Fruit fly (Drosophila melanogaster) whole organism, embryonic: ENCODE results near the gene CG14740.
A peak's percentile ranks its signal among the peaks of the same experiment; 100 is the strongest.

Experiments used
- Abd-B ChIP-seq: fragments of 200-800 bp; sonication (Bioruptor generic); optimal IDR thresholded peaks from 2 replicates; lab custom pipeline; 2018; ENCODE audit warnings: missing biosample characterization, mild to moderate bottlenecking, missing genetic modification characterization, moderate library complexity
- CG10565 ChIP-seq: fragments of 200-800 bp; sonication (Bioruptor generic); optimal IDR thresholded peaks from 3 replicates; lab custom pipeline; 2016; ENCODE audit warnings: missing biosample characterization, mild to moderate bottlenecking, missing genetic modification characterization
- CG10979 ChIP-seq: fragments of 200-800 bp; sonication (Bioruptor generic); optimal IDR thresholded peaks from 2 replicates; lab custom pipeline; 2018; ENCODE audit warnings: missing biosample characterization, mild to moderate bottlenecking, missing genetic modification characterization, moderate library complexity
- CG11504 ChIP-seq: fragments of 200-800 bp; sonication (Bioruptor generic); optimal IDR thresholded peaks from 3 replicates; lab custom pipeline; 2019; ENCODE audit warnings: missing biosample characterization, mild to moderate bottlenecking, missing genetic modification characterization, moderate library complexity
- CG12942 ChIP-seq: fragments of 200-800 bp; sonication (Bioruptor generic); optimal IDR thresholded peaks from 3 replicates; lab custom pipeline; 2016; ENCODE audit warnings: missing biosample characterization, missing genetic modification characterization
- CG13296 ChIP-seq: fragments of 200-800 bp; sonication (Bioruptor generic); optimal IDR thresholded peaks from 3 replicates; lab custom pipeline; 2018; ENCODE audit warnings: missing biosample characterization, mild to moderate bottlenecking, missing genetic modification characterization
- CG15269 ChIP-seq: fragments of 200-800 bp; sonication (Bioruptor generic); optimal IDR thresholded peaks from 2 replicates; lab custom pipeline; 2018; ENCODE audit warnings: missing biosample characterization, mild to moderate bottlenecking, missing genetic modification characterization, moderate library complexity
- CG2116 ChIP-seq: fragments of 200-800 bp; sonication (Bioruptor generic); optimal IDR thresholded peaks from 3 replicates; lab custom pipeline; 2018; ENCODE audit warnings: missing biosample characterization, mild to moderate bottlenecking, missing genetic modification characterization
- CG2202 ChIP-seq: fragments of 200-800 bp; sonication (Bioruptor generic); optimal IDR thresholded peaks from 2 replicates; lab custom pipeline; 2018; ENCODE audit warnings: missing biosample characterization, mild to moderate bottlenecking, missing genetic modification characterization
- CG31441 ChIP-seq: fragments of 200-800 bp; sonication (Bioruptor generic); IDR thresholded peaks from 2 replicates; pipeline ENCODE4 v1.3.6; 2022; ENCODE audit warnings: missing biosample characterization, missing genetic modification characterization
- CG3995 ChIP-seq: fragments of 200-800 bp; sonication (Bioruptor generic); optimal IDR thresholded peaks from 3 replicates; lab custom pipeline; 2016; ENCODE audit warnings: missing biosample characterization, missing genetic modification characterization
- CG5245 ChIP-seq: fragments of 200-800 bp; sonication (Bioruptor generic); optimal IDR thresholded peaks from 3 replicates; lab custom pipeline; 2016; ENCODE audit warnings: missing biosample characterization, missing genetic modification characterization
- CG6254 ChIP-seq: fragments of 200-800 bp; sonication (Bioruptor generic); optimal IDR thresholded peaks from 3 replicates; lab custom pipeline; 2017; ENCODE audit warnings: mild to moderate bottlenecking, missing biosample characterization, missing genetic modification reagents, missing genetic modification characterization
- CG7786 ChIP-seq: fragments of 200-800 bp; sonication (Bioruptor generic); optimal IDR thresholded peaks from 2 replicates; lab custom pipeline; 2016; ENCODE audit warnings: missing biosample characterization, missing genetic modification characterization
- CG7839 ChIP-seq: fragments of 200-800 bp; sonication (Bioruptor generic); optimal IDR thresholded peaks from 3 replicates; lab custom pipeline; 2018; ENCODE audit warnings: missing biosample characterization, mild to moderate bottlenecking, missing genetic modification characterization, moderate library complexity
- CG8281 ChIP-seq: fragments of 200-800 bp; sonication (Bioruptor generic); optimal IDR thresholded peaks from 2 replicates; lab custom pipeline; 2018; ENCODE audit warnings: missing biosample characterization, mild to moderate bottlenecking, missing genetic modification characterization, moderate library complexity
- CkIIα-i1 ChIP-seq: fragments of 200-800 bp; sonication (Bioruptor generic); IDR thresholded peaks from 2 replicates; pipeline ENCODE4 v1.3.6; 2022; ENCODE audit warnings: missing biosample characterization, missing genetic modification characterization
- D19A ChIP-seq: fragments of 200-800 bp; optimal IDR thresholded peaks from 3 replicates; lab custom pipeline; 2019; ENCODE audit warnings: missing biosample characterization, mild to moderate bottlenecking, missing genetic modification characterization, moderate library complexity
- D19B ChIP-seq: fragments of 200-800 bp; sonication (Bioruptor generic); optimal IDR thresholded peaks from 2 replicates; lab custom pipeline; 2017; ENCODE audit warnings: missing biosample characterization, mild to moderate bottlenecking, missing genetic modification characterization
- Dek ChIP-seq: fragments of 200-800 bp; sonication (Bioruptor generic); optimal IDR thresholded peaks from 3 replicates; lab custom pipeline; 2019; ENCODE audit warnings: missing biosample characterization, mild to moderate bottlenecking, missing genetic modification characterization, moderate library complexity
- Dll ChIP-seq: fragments of 200-800 bp; sonication (Bioruptor generic); IDR thresholded peaks from 4 replicates; pipeline ENCODE4 v1.3.6; 2022; ENCODE audit warnings: missing biosample characterization, missing genetic modification characterization; ENCODE audit not compliant: partially characterized antibody
- Doc3 ChIP-seq: fragments of 200-800 bp; sonication (Bioruptor generic); IDR thresholded peaks from 3 replicates; pipeline ENCODE4 v1.3.6; 2022; ENCODE audit warnings: missing biosample characterization, missing genetic modification characterization; ENCODE audit not compliant: partially characterized antibody
- E2f1 ChIP-seq: fragments of 200-800 bp; sonication (Bioruptor generic); IDR thresholded peaks from 2 replicates; pipeline ENCODE4 v1.3.6; 2022; ENCODE audit warnings: missing biosample characterization, missing genetic modification characterization
- Ets65A ChIP-seq: fragments of 200-800 bp; sonication (Bioruptor generic); peaks from one replicate; lab custom pipeline; 2016; ENCODE audit warnings: missing biosample characterization, missing genetic modification characterization
- HHEX ChIP-seq: fragments of 200-800 bp; sonication (Bioruptor generic); optimal IDR thresholded peaks from 3 replicates; lab custom pipeline; 2017; ENCODE audit warnings: missing biosample characterization, mild to moderate bottlenecking, missing genetic modification characterization, missing genetic modification reagents
- Hr51 ChIP-seq, 2 experiments: fragments of 200-800 bp; sonication (Bioruptor generic); optimal IDR thresholded peaks; 2 replicates in 1 of 2; 3 replicates in 1 of 2; lab custom pipeline; 2016 to 2018; ENCODE audit warnings: missing biosample characterization in 2 of 2, missing genetic modification characterization in 2 of 2, mild to moderate bottlenecking in 1 of 2, moderate library complexity in 1 of 2
- MESR4 ChIP-seq: fragments of 200-800 bp; sonication (Bioruptor generic); optimal IDR thresholded peaks from 2 replicates; lab custom pipeline; 2018; ENCODE audit warnings: missing biosample characterization, mild to moderate bottlenecking, missing genetic modification characterization, moderate library complexity
- NC2α ChIP-seq: fragments of 200-800 bp; sonication (Bioruptor generic); optimal IDR thresholded peaks from 2 replicates; lab custom pipeline; 2016; ENCODE audit warnings: missing biosample characterization, missing genetic modification characterization
- Ravus ChIP-seq: fragments of 200-800 bp; sonication (Bioruptor generic); IDR thresholded peaks from 2 replicates; pipeline ENCODE4 v1.3.6; 2022; ENCODE audit warnings: missing biosample characterization, missing genetic modification characterization
- Trl ChIP-seq, 3 experiments: fragments of >200 bp in 2 of 3; fragments of 200-800 bp in 1 of 3; sonication (Bioruptor generic) in 1 of 3; optimal IDR thresholded peaks; 2 replicates in 1 of 3; 3 replicates in 2 of 3; lab custom pipeline; 2016 to 2017; ENCODE audit warnings: missing biosample characterization in 1 of 3, missing genetic modification characterization in 1 of 3
- abd-A ChIP-seq: fragments of 200-800 bp; sonication (Bioruptor generic); optimal IDR thresholded peaks from 3 replicates; lab custom pipeline; 2019; ENCODE audit warnings: missing biosample characterization, mild to moderate bottlenecking, missing genetic modification characterization, moderate library complexity
- ash1 ChIP-seq: fragments of 200-800 bp; sonication (Bioruptor generic); optimal IDR thresholded peaks from 2 replicates; lab custom pipeline; 2018; ENCODE audit warnings: missing biosample characterization, mild to moderate bottlenecking, missing genetic modification characterization
- cad ChIP-seq: fragments of >200 bp; optimal IDR thresholded peaks from 2 replicates; lab custom pipeline; 2017; ENCODE audit warnings: missing biosample characterization, missing genetic modification characterization
- crp ChIP-seq, 2 experiments: fragments of 200-800 bp; sonication (Bioruptor generic); optimal IDR thresholded peaks; 2 replicates in 1 of 2; 3 replicates in 1 of 2; lab custom pipeline; 2017; ENCODE audit warnings: missing biosample characterization in 2 of 2, missing genetic modification characterization in 2 of 2, mild to moderate bottlenecking in 1 of 2, moderate library complexity in 1 of 2
- dati ChIP-seq: fragments of 200-800 bp; sonication (Bioruptor generic); IDR thresholded peaks from 2 replicates; pipeline ENCODE4 v1.3.6; 2022; ENCODE audit warnings: missing biosample characterization, missing genetic modification characterization
- emc ChIP-seq: fragments of 200-800 bp; sonication (Bioruptor generic); optimal IDR thresholded peaks from 2 replicates; lab custom pipeline; 2016; ENCODE audit warnings: missing biosample characterization, missing genetic modification characterization
- eve ChIP-seq, 2 experiments: fragments of >200 bp; optimal IDR thresholded peaks; 2 replicates each; lab custom pipeline; 2017; ENCODE audit warnings: missing biosample characterization in 2 of 2, missing genetic modification characterization in 2 of 2
- jing ChIP-seq: fragments of 200-800 bp; sonication (Bioruptor generic); optimal IDR thresholded peaks from 2 replicates; lab custom pipeline; 2018; ENCODE audit warnings: missing biosample characterization, mild to moderate bottlenecking, missing genetic modification characterization
- kah ChIP-seq: fragments of 200-800 bp; sonication (Bioruptor generic); optimal IDR thresholded peaks from 2 replicates; lab custom pipeline; 2018; ENCODE audit warnings: missing biosample characterization, mild to moderate bottlenecking, missing genetic modification characterization
- klu ChIP-seq: fragments of 200-800 bp; sonication (Bioruptor generic); IDR thresholded peaks from 2 replicates; pipeline ENCODE4 v1.3.6; 2022; ENCODE audit warnings: missing biosample characterization, missing genetic modification characterization
- lola ChIP-seq, 3 experiments: fragments of >200 bp in 2 of 3; fragments of 200-800 bp in 1 of 3; sonication (Bioruptor generic) in 1 of 3; optimal IDR thresholded peaks; 2 replicates each; lab custom pipeline; 2017 to 2019; ENCODE audit warnings: missing biosample characterization in 3 of 3, missing genetic modification characterization in 3 of 3, mild to moderate bottlenecking in 1 of 3, moderate library complexity in 1 of 3
- pb ChIP-seq: fragments of 200-800 bp; sonication (Bioruptor generic); optimal IDR thresholded peaks from 3 replicates; lab custom pipeline; 2016; ENCODE audit warnings: missing biosample characterization, missing genetic modification characterization
- peb ChIP-seq: fragments of 200-800 bp; sonication (Bioruptor generic); IDR thresholded peaks from 2 replicates; pipeline ENCODE4 v1.3.6; 2022; ENCODE audit warnings: missing biosample characterization, missing genetic modification characterization
- pho ChIP-seq: fragments of 200-800 bp; sonication (Bioruptor generic); optimal IDR thresholded peaks from 2 replicates; lab custom pipeline; 2016; ENCODE audit warnings: missing biosample characterization, missing genetic modification characterization
- row ChIP-seq: fragments of 200-800 bp; sonication (Bioruptor generic); IDR thresholded peaks from 3 replicates; pipeline ENCODE4 v1.3.6; 2022; ENCODE audit warnings: missing biosample characterization, missing genetic modification characterization
- sens ChIP-seq: fragments of 200-800 bp; sonication (Bioruptor generic); peaks from one replicate; lab custom pipeline; 2016; ENCODE audit warnings: missing biosample characterization, missing genetic modification characterization
- sqz ChIP-seq: fragments of 200-800 bp; sonication (Bioruptor generic); optimal IDR thresholded peaks from 3 replicates; lab custom pipeline; 2018; ENCODE audit warnings: missing biosample characterization, mild to moderate bottlenecking, missing genetic modification characterization
- zen2 ChIP-seq: fragments of 200-800 bp; sonication (Bioruptor generic); IDR thresholded peaks from 3 replicates; pipeline ENCODE4 v1.3.6; 2022; ENCODE audit warnings: missing biosample characterization, missing genetic modification characterization; ENCODE audit not compliant: partially characterized antibody
- zfh1 ChIP-seq: fragments of 200-800 bp; sonication (Bioruptor generic); IDR thresholded peaks from 3 replicates; pipeline ENCODE4 v1.3.6; 2022; ENCODE audit warnings: missing biosample characterization, missing genetic modification characterization

The CG14740 gene

DNA sequence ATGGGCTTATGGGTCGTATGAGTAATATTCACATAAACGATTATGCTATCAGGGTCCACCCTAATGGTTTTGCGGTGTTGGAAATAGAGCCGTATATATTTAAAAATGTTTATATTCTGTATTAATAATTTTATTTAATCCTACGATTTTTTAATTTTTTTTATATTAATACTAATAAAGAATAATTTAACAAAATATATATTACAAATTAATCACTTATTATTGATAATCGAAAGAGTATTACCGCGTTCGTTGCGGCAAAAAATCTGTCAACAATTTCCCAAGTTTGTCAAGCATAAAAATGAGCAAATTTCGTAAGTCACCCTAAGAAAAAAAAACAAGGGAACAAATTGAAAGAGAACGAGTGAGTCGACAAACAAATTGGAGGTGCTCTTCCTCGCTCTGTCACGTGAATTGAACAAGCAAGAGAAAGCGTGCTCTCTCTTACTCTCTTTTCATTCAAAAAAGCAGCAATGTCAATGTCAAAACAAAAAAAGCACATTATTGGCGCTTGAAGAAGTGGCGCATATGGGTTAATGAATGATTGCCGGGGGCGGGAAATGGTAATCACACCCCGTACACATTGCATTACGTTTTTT, 17.7 kb upstream of the CG14740 start (continued):
- no peak for TF ChIP-seq Dll (GFP tag; lab: Robert Waterston, UW)
- TF ChIP-seq cad (GFP tag; lab: Kevin White, UChicago) = no peak
- no peak for TF ChIP-seq zfh1 (GFP tag; lab: Robert Waterston, UW)
- no peak for TF ChIP-seq ash1 (GFP tag; lab: Kevin White, UChicago)
- TF ChIP-seq CG2116 (GFP tag; lab: Kevin White, UChicago) = no peak
- TF ChIP-seq Abd-B (GFP tag; lab: Kevin White, UChicago) = peak; percentile 7
- no peak for TF ChIP-seq CG12942
- TF ChIP-seq row = 0 out of 3 replicates have a peak, but pooled peaks have one; percentile 18
- TF ChIP-seq sqz (GFP tag; lab: Kevin White, UChicago) = peak; percentile 60
- TF ChIP-seq klu = no peak
- TF ChIP-seq pb (GFP tag; lab: Kevin White, UChicago) = no peak
- TF ChIP-seq Doc3 = no peak
- no peak for TF ChIP-seq CG2202 (tag; lab: Kevin White, UChicago)
- TF ChIP-seq pho (GFP tag; lab: Kevin White, UChicago) = no peak
- 0 out of 2 replicates have a peak, but pooled peaks have one; percentile 28 for TF ChIP-seq CG31441 (GFP tag; lab: Robert Waterston, UW)
- no peak for TF ChIP-seq sens
- no peak for TF ChIP-seq zen2 (GFP tag; lab: Robert Waterston, UW)
- no peak for TF ChIP-seq D19B (GFP tag; lab: Kevin White, UChicago)
- no peak for TF ChIP-seq Ravus (GFP tag; lab: Robert Waterston, UW)
- no peak for TF ChIP-seq CkIIα-i1 (GFP tag; lab: Robert Waterston, UW)
- peak; percentile 33 for TF ChIP-seq CG7839
- peak; percentile 66 to 85 for TF ChIP-seq Trl (optimal IDR thresholded peaks at IDR 0.05; lab: Kevin White, UChicago)
- TF ChIP-seq Trl (GFP tag; optimal IDR thresholded peaks at IDR 0.05; lab: Kevin White, UChicago) = no peak
- peak in 1 of 2 experiments; percentile 37 for TF ChIP-seq Hr51 (GFP tag; optimal IDR thresholded peaks at IDR 0.05; lab: Kevin White, UChicago)
- TF ChIP-seq CG11504 (tag; lab: Kevin White, UChicago) = peak; percentile 63
- TF ChIP-seq CG3995 (GFP tag; lab: Kevin White, UChicago) = no peak
- TF ChIP-seq Dek (tag; lab: Kevin White, UChicago) = no peak
- no peak for TF ChIP-seq peb (GFP tag; lab: Robert Waterston, UW)
- no peak for TF ChIP-seq CG7786 (GFP tag; lab: Kevin White, UChicago)
- TF ChIP-seq CG8281 (tag; lab: Kevin White, UChicago) = no peak
- peak; percentile 14 for TF ChIP-seq CG15269 (tag; lab: Kevin White, UChicago)
- no peak for TF ChIP-seq emc (GFP tag; lab: Kevin White, UChicago)
- no peak for TF ChIP-seq Ets65A (GFP tag; lab: Kevin White, UChicago)
- no peak for TF ChIP-seq CG13296 (GFP tag; lab: Kevin White, UChicago)
- no peak for TF ChIP-seq crp (GFP tag; optimal IDR thresholded peaks at IDR 0.05; lab: Kevin White, UChicago)
- no peak for TF ChIP-seq CG5245 (GFP tag; lab: Kevin White, UChicago)
- no peak for TF ChIP-seq NC2α (GFP tag; lab: Kevin White, UChicago)
- TF ChIP-seq dati (GFP tag; lab: Robert Waterston, UW) = no peak
- TF ChIP-seq CG10565 (GFP tag; lab: Kevin White, UChicago) = no peak
- no peak for TF ChIP-seq kah (GFP tag; lab: Kevin White, UChicago)
- no peak for TF ChIP-seq CG10979 (tag; lab: Kevin White, UChicago)
- peak; percentile 83 for TF ChIP-seq D19A (tag; lab: Kevin White, UChicago)
- no peak for TF ChIP-seq E2f1
- TF ChIP-seq lola (GFP tag; optimal IDR thresholded peaks at IDR 0.05; lab: Kevin White, UChicago) = no peak
- no peak for TF ChIP-seq HHEX
- no peak for TF ChIP-seq CG6254
- TF ChIP-seq jing (GFP tag; lab: Kevin White, UChicago) = no peak
- no peak for TF ChIP-seq eve (GFP tag; optimal IDR thresholded peaks at IDR 0.05; lab: Kevin White, UChicago)
- TF ChIP-seq MESR4 = no peak
- no peak for TF ChIP-seq abd-A (tag; lab: Kevin White, UChicago)
